Fruit fly (Drosophila melanogaster) whole organism, embryonic: ENCODE results near the gene CG16717.

Experiments used
- Aef1 ChIP-seq: fragments of 200-800 bp; sonication (Bioruptor generic); IDR thresholded peaks from 3 replicates; pipeline ENCODE4 v1.3.6; 2022; ENCODE audit warnings: missing biosample characterization, missing genetic modification characterization
- Atf-2 ChIP-seq: fragments of 200-800 bp; sonication (Bioruptor generic); optimal IDR thresholded peaks from 2 replicates; lab custom pipeline; 2016; ENCODE audit warnings: missing biosample characterization, missing genetic modification characterization
- CG10274 ChIP-seq: fragments of 200-800 bp; sonication (Bioruptor generic); optimal IDR thresholded peaks from 3 replicates; lab custom pipeline; 2017; ENCODE audit warnings: missing biosample characterization, mild to moderate bottlenecking, missing genetic modification characterization
- CG13123 ChIP-seq: fragments of 200-800 bp; sonication (Bioruptor generic); optimal IDR thresholded peaks from 2 replicates; lab custom pipeline; 2016; ENCODE audit warnings: missing biosample characterization, missing genetic modification characterization
- CG14050 ChIP-seq: fragments of 200-800 bp; sonication (Bioruptor generic); IDR thresholded peaks from 3 replicates; pipeline ENCODE4 v1.3.6; 2022; ENCODE audit warnings: missing biosample characterization, missing genetic modification characterization
- CG14441 ChIP-seq: fragments of 200-800 bp; sonication (Bioruptor generic); IDR thresholded peaks from 2 replicates; pipeline ENCODE4 v1.3.6; 2022; ENCODE audit warnings: missing biosample characterization, missing genetic modification characterization
- CG1602 ChIP-seq: fragments of 200-800 bp; sonication (Bioruptor generic); optimal IDR thresholded peaks from 3 replicates; lab custom pipeline; 2016; ENCODE audit warnings: missing biosample characterization, missing genetic modification characterization
- CG1603 ChIP-seq: fragments of 200-800 bp; sonication (Bioruptor generic); optimal IDR thresholded peaks from 2 replicates; lab custom pipeline; 2019; ENCODE audit warnings: missing biosample characterization, mild to moderate bottlenecking, missing genetic modification characterization, moderate library complexity
- CG16815 ChIP-seq: fragments of 200-800 bp; sonication (Bioruptor generic); optimal IDR thresholded peaks from 3 replicates; lab custom pipeline; 2017; ENCODE audit warnings: missing biosample characterization, mild to moderate bottlenecking, missing genetic modification characterization
- CG16863 ChIP-seq: fragments of 200-800 bp; sonication (Bioruptor generic); optimal IDR thresholded peaks from 3 replicates; lab custom pipeline; 2016; ENCODE audit warnings: missing biosample characterization, missing genetic modification characterization
- CG18619 ChIP-seq: fragments of 200-800 bp; sonication (Bioruptor generic); optimal IDR thresholded peaks from 3 replicates; lab custom pipeline; 2017; ENCODE audit warnings: missing biosample characterization, mild to moderate bottlenecking, missing genetic modification characterization
- CG30020 ChIP-seq: fragments of 200-800 bp; optimal IDR thresholded peaks from 2 replicates; lab custom pipeline; 2019; ENCODE audit warnings: missing biosample characterization, mild to moderate bottlenecking, missing genetic modification characterization, moderate library complexity
- CG30431 ChIP-seq: fragments of 200-800 bp; sonication (Bioruptor generic); optimal IDR thresholded peaks from 2 replicates; lab custom pipeline; 2017; ENCODE audit warnings: missing biosample characterization, missing genetic modification characterization
- CG3163 ChIP-seq: fragments of 200-800 bp; sonication (Bioruptor generic); optimal IDR thresholded peaks from 3 replicates; lab custom pipeline; 2016; ENCODE audit warnings: missing biosample characterization, missing genetic modification characterization
- CG32767 ChIP-seq: fragments of 200-800 bp; sonication (Bioruptor generic); IDR thresholded peaks from 2 replicates; pipeline ENCODE4 v1.3.6; 2022; ENCODE audit warnings: missing biosample characterization, missing genetic modification characterization
- CG32772 ChIP-seq: fragments of 200-800 bp; sonication (Bioruptor generic); IDR thresholded peaks from 2 replicates; pipeline ENCODE4 v1.3.6; 2022; ENCODE audit warnings: missing biosample characterization, missing genetic modification characterization
- CG34422 ChIP-seq: fragments of 200-800 bp; sonication (Bioruptor generic); IDR thresholded peaks from 3 replicates; pipeline ENCODE4 v1.3.6; 2022; ENCODE audit warnings: missing biosample characterization, missing genetic modification characterization
- CG3995 ChIP-seq: fragments of 200-800 bp; sonication (Bioruptor generic); optimal IDR thresholded peaks from 3 replicates; lab custom pipeline; 2016; ENCODE audit warnings: missing biosample characterization, missing genetic modification characterization
- CG5180 ChIP-seq: fragments of 200-800 bp; sonication (Bioruptor generic); optimal IDR thresholded peaks from 3 replicates; lab custom pipeline; 2017; ENCODE audit warnings: missing biosample characterization, missing genetic modification characterization, mild to moderate bottlenecking, moderate library complexity, missing genetic modification reagents
- CG7372 ChIP-seq: fragments of 200-800 bp; sonication (Bioruptor generic); IDR thresholded peaks from 2 replicates; pipeline ENCODE4 v1.3.6; 2022; ENCODE audit warnings: missing biosample characterization, missing genetic modification characterization
- CG8281 ChIP-seq: fragments of 200-800 bp; sonication (Bioruptor generic); optimal IDR thresholded peaks from 2 replicates; lab custom pipeline; 2018; ENCODE audit warnings: missing biosample characterization, mild to moderate bottlenecking, missing genetic modification characterization, moderate library complexity
- CG8290 ChIP-seq, 3 experiments: fragments of 200-800 bp; sonication (Bioruptor generic); optimal IDR thresholded peaks; 2 replicates each; lab custom pipeline; 2016 to 2019; ENCODE audit warnings: missing biosample characterization in 3 of 3, missing genetic modification characterization in 3 of 3, mild to moderate bottlenecking in 2 of 3, moderate library complexity in 1 of 3
- CG8359 ChIP-seq: fragments of 200-800 bp; sonication (Bioruptor generic); optimal IDR thresholded peaks from 2 replicates; lab custom pipeline; 2017; ENCODE audit warnings: missing biosample characterization, mild to moderate bottlenecking, missing genetic modification characterization, borderline replicate concordance
- CG9609 ChIP-seq: fragments of 200-800 bp; sonication (Bioruptor generic); optimal IDR thresholded peaks from 3 replicates; lab custom pipeline; 2016; ENCODE audit warnings: missing biosample characterization, missing genetic modification characterization
- D19A ChIP-seq: fragments of 200-800 bp; optimal IDR thresholded peaks from 3 replicates; lab custom pipeline; 2019; ENCODE audit warnings: missing biosample characterization, mild to moderate bottlenecking, missing genetic modification characterization, moderate library complexity
- Dref ChIP-seq: fragments of 200-800 bp; sonication (Bioruptor generic); IDR thresholded peaks from 2 replicates; pipeline ENCODE4 v1.3.6; 2022; ENCODE audit warnings: missing biosample characterization, missing genetic modification characterization
- Fer1 ChIP-seq: fragments of 200-800 bp; sonication (Bioruptor generic); optimal IDR thresholded peaks from 2 replicates; lab custom pipeline; 2017; ENCODE audit warnings: missing biosample characterization, mild to moderate bottlenecking, missing genetic modification characterization
- Fer2 ChIP-seq: fragments of 200-800 bp; sonication (Bioruptor generic); optimal IDR thresholded peaks from 2 replicates; lab custom pipeline; 2018; ENCODE audit warnings: missing biosample characterization, mild to moderate bottlenecking, missing genetic modification characterization, moderate library complexity
- Jarid2 ChIP-seq: fragments of 200-800 bp; sonication (Bioruptor generic); optimal IDR thresholded peaks from 3 replicates; lab custom pipeline; 2017; ENCODE audit warnings: mild to moderate bottlenecking, missing biosample characterization, missing genetic modification reagents, missing genetic modification characterization
- Rfx ChIP-seq: fragments of 200-800 bp; sonication (Bioruptor generic); IDR thresholded peaks from 2 replicates; pipeline ENCODE4 v1.3.6; 2022; ENCODE audit warnings: missing biosample characterization, missing genetic modification characterization
- Usf ChIP-seq: fragments of 200-800 bp; sonication (Bioruptor generic); optimal IDR thresholded peaks from 2 replicates; lab custom pipeline; 2017; ENCODE audit warnings: missing genotype, missing biosample characterization, missing genetic modification characterization
- Xrp1 ChIP-seq: fragments of 200-800 bp; sonication (Bioruptor generic); IDR thresholded peaks from 2 replicates; pipeline ENCODE4 v1.3.6; 2022; ENCODE audit warnings: missing biosample characterization, missing genetic modification characterization
- ab ChIP-seq: fragments of 200-800 bp; sonication (Bioruptor generic); optimal IDR thresholded peaks from 2 replicates; lab custom pipeline; 2016; ENCODE audit warnings: missing biosample characterization, missing genetic modification characterization
- disco-r ChIP-seq: fragments of 200-800 bp; sonication (Bioruptor generic); optimal IDR thresholded peaks from 2 replicates; lab custom pipeline; 2016; ENCODE audit warnings: missing biosample characterization, missing genetic modification characterization
- dysf ChIP-seq: fragments of 200-800 bp; sonication (Bioruptor generic); IDR thresholded peaks from 3 replicates; pipeline ENCODE4 v1.3.6; 2022; ENCODE audit warnings: missing biosample characterization, missing genetic modification characterization
- ems ChIP-seq: fragments of 200-800 bp; sonication (Bioruptor generic); optimal IDR thresholded peaks from 3 replicates; lab custom pipeline; 2016; ENCODE audit warnings: missing biosample characterization, missing genetic modification characterization
- ewg ChIP-seq: fragments of 200-800 bp; sonication (Bioruptor generic); optimal IDR thresholded peaks from 3 replicates; lab custom pipeline; 2017; ENCODE audit warnings: mild to moderate bottlenecking, missing biosample characterization, missing genetic modification reagents, missing genetic modification characterization
- gce ChIP-seq: fragments of 200-800 bp; sonication (Bioruptor generic); IDR thresholded peaks from 3 replicates; pipeline ENCODE4 v1.3.6; 2022; ENCODE audit warnings: missing biosample characterization, missing genetic modification characterization
- gem ChIP-seq: fragments of 200-800 bp; sonication (Bioruptor generic); optimal IDR thresholded peaks from 2 replicates; lab custom pipeline; 2019; ENCODE audit warnings: missing biosample characterization, mild to moderate bottlenecking, missing genetic modification characterization, moderate library complexity
- hb ChIP-seq: fragments of 200-800 bp; sonication (Bioruptor generic); IDR thresholded peaks from 3 replicates; pipeline ENCODE4 v1.3.6; 2022; ENCODE audit warnings: missing biosample characterization, missing genetic modification characterization; ENCODE audit not compliant: partially characterized antibody
- lbe ChIP-seq: fragments of 200-800 bp; sonication (Bioruptor generic); optimal IDR thresholded peaks from 2 replicates; lab custom pipeline; 2016; ENCODE audit warnings: missing biosample characterization, mild to moderate bottlenecking, missing genetic modification characterization
- org-1 ChIP-seq: fragments of 200-800 bp; sonication (Bioruptor generic); optimal IDR thresholded peaks from 2 replicates; lab custom pipeline; 2017; ENCODE audit warnings: missing biosample characterization, missing genetic modification characterization
- prd ChIP-seq, 3 experiments: fragments of >200 bp in 2 of 3; fragments of 200-800 bp in 1 of 3; sonication (Bioruptor generic) in 1 of 3; optimal IDR thresholded peaks in 2 of 3; IDR thresholded peaks in 1 of 3; 2 replicates in 2 of 3; 3 replicates in 1 of 3; pipeline versions ENCODE4 v1.3.6 to Lab custom; 2017 to 2022; ENCODE audit warnings: missing biosample characterization in 1 of 3, missing genetic modification characterization in 1 of 3
- schlank ChIP-seq: fragments of 200-800 bp; sonication (Bioruptor generic); optimal IDR thresholded peaks from 2 replicates; lab custom pipeline; 2018; ENCODE audit warnings: missing biosample characterization, mild to moderate bottlenecking, missing genetic modification characterization
- tll ChIP-seq, 2 experiments: fragments of 200-800 bp in 1 of 2; fragments of >200 bp in 1 of 2; sonication (Bioruptor generic) in 1 of 2; optimal IDR thresholded peaks; 2 replicates each; lab custom pipeline; 2017 to 2019; ENCODE audit warnings: missing biosample characterization in 2 of 2, missing genetic modification characterization in 2 of 2, mild to moderate bottlenecking in 1 of 2, moderate library complexity in 1 of 2
- tna ChIP-seq: fragments of 200-800 bp; sonication (Bioruptor generic); IDR thresholded peaks from 2 replicates; pipeline ENCODE4 v1.3.6; 2022; ENCODE audit warnings: missing biosample characterization, missing genetic modification characterization; ENCODE audit not compliant: partially characterized antibody
- wor ChIP-seq: fragments of 200-800 bp; sonication (Bioruptor generic); IDR thresholded peaks from 2 replicates; pipeline ENCODE4 v1.3.6; 2022; ENCODE audit warnings: missing biosample characterization, missing genetic modification characterization

CG16717 gene

dm6 chr3L:9696650-9697526, 17.9 kb downstream of the CG16717 start, which contains the start of gene Prps (continued):
- no peak for TF ChIP-seq CG30020 (tag; lab: Kevin White, UChicago)
- peak; percentile 63 for TF ChIP-seq CG13123 (GFP tag; lab: Kevin White, UChicago)
- TF ChIP-seq org-1: peak; percentile 74
- no peak for TF ChIP-seq Usf (GFP tag; lab: Kevin White, UChicago)
- TF ChIP-seq CG1602: peak; percentile 46
- TF ChIP-seq CG3995 (GFP tag; lab: Kevin White, UChicago): no peak
- peak; percentile 84 for TF ChIP-seq Xrp1
- no peak for TF ChIP-seq tll (GFP tag; optimal IDR thresholded peaks at IDR 0.05; lab: Kevin White, UChicago)
- TF ChIP-seq CG5180 (GFP tag; lab: Kevin White, UChicago): peak; percentile 25
- TF ChIP-seq CG8290 (GFP tag; optimal IDR thresholded peaks at IDR 0.05; lab: Kevin White, UChicago): peak; percentile 37
- peak; percentile 36 to 94 for TF ChIP-seq CG8290 (tag; optimal IDR thresholded peaks at IDR 0.05; lab: Kevin White, UChicago)
- peak; percentile 87 for TF ChIP-seq CG34422 (GFP tag; lab: Robert Waterston, UW)
- peak; percentile 83 for TF ChIP-seq Fer1
- peak; percentile 71; the same call in 1 of the 3 replicates for TF ChIP-seq gce (GFP tag; lab: Robert Waterston, UW)
- peak; percentile 70 for TF ChIP-seq CG7372 (GFP tag; lab: Robert Waterston, UW)
- peak; percentile 72 for TF ChIP-seq CG9609
- TF ChIP-seq CG1603 (tag; lab: Kevin White, UChicago): peak; percentile 85
- no peak for TF ChIP-seq ab (GFP tag; lab: Kevin White, UChicago)
- peak; percentile 91 for TF ChIP-seq Rfx (GFP tag; lab: Robert Waterston, UW)
- peak; percentile 71 for TF ChIP-seq CG14050 (GFP tag; lab: Robert Waterston, UW)
- peak; percentile 68; the same call in 2 of the 3 replicates for TF ChIP-seq Aef1
- TF ChIP-seq Jarid2 (GFP tag; lab: Kevin White, UChicago): peak; percentile 35
- no peak for TF ChIP-seq prd (optimal IDR thresholded peaks at IDR 0.05; lab: Kevin White, UChicago)
- TF ChIP-seq prd (GFP tag; IDR thresholded peaks at IDR 0.05; lab: Robert Waterston, UW): peak; percentile 81
- peak; percentile 70 for TF ChIP-seq CG16863 (GFP tag; lab: Kevin White, UChicago)
- peak; percentile 100 for TF ChIP-seq D19A (tag; lab: Kevin White, UChicago)
- TF ChIP-seq disco-r (GFP tag; lab: Kevin White, UChicago): peak; percentile 59
- TF ChIP-seq CG10274 (GFP tag; lab: Kevin White, UChicago): no peak
- TF ChIP-seq CG8281 (tag; lab: Kevin White, UChicago): peak; percentile 14
- TF ChIP-seq CG8359 (GFP tag; lab: Kevin White, UChicago): no peak
- peak; percentile 74 for TF ChIP-seq gem (tag; lab: Kevin White, UChicago)
- peak; percentile 85 for TF ChIP-seq lbe (GFP tag; lab: Kevin White, UChicago)
- TF ChIP-seq Atf-2 (GFP tag; lab: Kevin White, UChicago): peak; percentile 67
- TF ChIP-seq CG3163 (GFP tag; lab: Kevin White, UChicago): peak; percentile 97
- peak; percentile 82 for TF ChIP-seq CG14441 (GFP tag; lab: Robert Waterston, UW)
- TF ChIP-seq CG16815 (GFP tag; lab: Kevin White, UChicago): peak; percentile 19
- peak; percentile 24; the same call in 1 of the 2 replicates for TF ChIP-seq Dref (GFP tag; lab: Robert Waterston, UW)
- TF ChIP-seq CG32767 (GFP tag; lab: Robert Waterston, UW): 0 out of 2 replicates have a peak, but pooled peaks have one; percentile 39
- TF ChIP-seq CG32772: peak; percentile 57
- no peak for TF ChIP-seq wor
- no peak for TF ChIP-seq CG30431 (GFP tag; lab: Kevin White, UChicago)
- no peak; the same call in 1 of the 2 replicates for TF ChIP-seq tna
- TF ChIP-seq schlank (tag; lab: Kevin White, UChicago): peak; percentile 62
- no peak for TF ChIP-seq hb (GFP tag; lab: Robert Waterston, UW)
- TF ChIP-seq ems: peak; percentile 81
- TF ChIP-seq dysf (GFP tag; lab: Robert Waterston, UW): peak; percentile 83
- peak; percentile 52 for TF ChIP-seq ewg
- TF ChIP-seq Fer2 (tag; lab: Kevin White, UChicago): peak; percentile 5
- peak; percentile 52 for TF ChIP-seq CG18619
